Worm (Caenorhabditis elegans) whole organism, mixed stage, embryonic: ENCODE results near the gene R13H9.6.

Experiments
- bed-3 ChIP-seq: fragments of 200-800 bp; sonication (Bioruptor generic); optimal IDR thresholded peaks from 3 replicates; lab custom pipeline; 2018; ENCODE audit warnings: mild to moderate bottlenecking, missing genetic modification characterization, moderate library complexity, missing compliant biosample characterization
- ceh-39 ChIP-seq: fragments of 150-350 bp; optimal IDR thresholded peaks from 2 replicates; lab custom pipeline; 2014; ENCODE audit warnings: missing biosample characterization, missing genetic modification characterization
- ceh-43 ChIP-seq: fragments of 200-800 bp; sonication (Bioruptor generic); optimal IDR thresholded peaks from 2 replicates; lab custom pipeline; 2018; ENCODE audit warnings: mild to moderate bottlenecking, missing genetic modification characterization, moderate library complexity, missing compliant biosample characterization
- ceh-83 ChIP-seq: fragments of 200-800 bp; sonication (Bioruptor generic); optimal IDR thresholded peaks from 2 replicates; lab custom pipeline; 2018; ENCODE audit warnings: mild to moderate bottlenecking, missing genetic modification characterization, missing compliant biosample characterization
- ces-1 ChIP-seq: fragments of 150-350 bp; optimal IDR thresholded peaks from 2 replicates; lab custom pipeline; 2014; ENCODE audit warnings: missing biosample characterization, missing genetic modification reagents, missing genetic modification characterization
- cnd-1 ChIP-seq: fragments of 200-800 bp; sonication (Bioruptor generic); optimal IDR thresholded peaks from 2 replicates; lab custom pipeline; 2018; ENCODE audit warnings: mild to moderate bottlenecking, missing genetic modification characterization, missing compliant biosample characterization
- drap-1 ChIP-seq: fragments of 200-800 bp; sonication (Bioruptor generic); optimal IDR thresholded peaks from 3 replicates; lab custom pipeline; 2018; ENCODE audit warnings: mild to moderate bottlenecking, missing genetic modification characterization, missing compliant biosample characterization
- elt-1 ChIP-seq: sonication (generic microtip); optimal IDR thresholded peaks from 2 replicates; lab custom pipeline; 2017; ENCODE audit warnings: missing genetic modification characterization, mild to moderate bottlenecking, missing compliant biosample characterization, antibody characterized with exemption, moderate library complexity, borderline replicate concordance; ENCODE audit not compliant: insufficient read depth
- elt-3 ChIP-seq: fragments of 150-350 bp; optimal IDR thresholded peaks from 2 replicates; lab custom pipeline; 2014; ENCODE audit warnings: missing biosample characterization, missing genetic modification characterization
- flh-1 ChIP-seq: fragments of 200-800 bp; sonication (Bioruptor generic); optimal IDR thresholded peaks from 2 replicates; lab custom pipeline; 2018; ENCODE audit warnings: mild to moderate bottlenecking, missing genetic modification characterization, moderate library complexity, missing compliant biosample characterization
- hlh-1 ChIP-seq: fragments of 150-350 bp; optimal IDR thresholded peaks from 2 replicates; lab custom pipeline; 2014; ENCODE audit warnings: missing biosample characterization, missing genetic modification reagents, missing genetic modification characterization
- lin-13 ChIP-seq: fragments of 150-350 bp; optimal IDR thresholded peaks from 2 replicates; lab custom pipeline; 2014; ENCODE audit warnings: missing biosample characterization, missing genetic modification characterization
- lin-32 ChIP-seq: fragments of 200-800 bp; sonication (Bioruptor generic); optimal IDR thresholded peaks from 2 replicates; lab custom pipeline; 2018; ENCODE audit warnings: mild to moderate bottlenecking, missing genetic modification characterization, missing compliant biosample characterization
- mab-5 ChIP-seq: fragments of 150-350 bp; optimal IDR thresholded peaks from 2 replicates; lab custom pipeline; 2014; ENCODE audit warnings: missing biosample characterization, missing genetic modification characterization
- mep-1 ChIP-seq: fragments of 150-350 bp; optimal IDR thresholded peaks from 2 replicates; lab custom pipeline; 2017; ENCODE audit warnings: missing biosample characterization, missing genetic modification reagents, missing genetic modification characterization, inconsistent platforms
- mls-2 ChIP-seq: sonication (generic microtip); optimal IDR thresholded peaks from 2 replicates; lab custom pipeline; 2016; ENCODE audit warnings: mild to moderate bottlenecking, missing genetic modification characterization, moderate library complexity, missing compliant biosample characterization
- nhr-12 ChIP-seq: fragments of 150-350 bp; optimal IDR thresholded peaks from 2 replicates; lab custom pipeline; 2014; ENCODE audit warnings: missing biosample characterization, missing genetic modification characterization
- nhr-2 ChIP-seq: fragments of 150-350 bp; optimal IDR thresholded peaks from 2 replicates; lab custom pipeline; 2014; ENCODE audit warnings: missing biosample characterization, missing genetic modification characterization
- nhr-237 ChIP-seq: fragments of 150-350 bp; optimal IDR thresholded peaks from 2 replicates; lab custom pipeline; 2014; ENCODE audit warnings: missing biosample characterization, missing genetic modification characterization
- nhr-28 ChIP-seq: fragments of 150-350 bp; optimal IDR thresholded peaks from 2 replicates; lab custom pipeline; 2014; ENCODE audit warnings: missing biosample characterization, missing genetic modification characterization
- nhr-76 ChIP-seq: sonication (generic microtip); optimal IDR thresholded peaks from 2 replicates; lab custom pipeline; 2017; ENCODE audit warnings: missing biosample characterization, missing genetic modification characterization
- pha-4 ChIP-seq: fragments of 150-350 bp; optimal IDR thresholded peaks from 2 replicates; lab custom pipeline; 2018; ENCODE audit warnings: missing biosample characterization, missing genetic modification reagents, missing genetic modification characterization
- sem-2 ChIP-seq: fragments of 200-800 bp; sonication (Bioruptor generic); optimal IDR thresholded peaks from 2 replicates; lab custom pipeline; 2018; ENCODE audit warnings: mild to moderate bottlenecking, missing genetic modification characterization, missing compliant biosample characterization
- snpc-4 ChIP-seq: fragments of 150-350 bp; optimal IDR thresholded peaks from 2 replicates; lab custom pipeline; 2014; ENCODE audit warnings: missing biosample characterization, missing genetic modification characterization
- sptf-1 ChIP-seq: sonication (generic microtip); optimal IDR thresholded peaks from 2 replicates; lab custom pipeline; 2017; ENCODE audit warnings: mild to moderate bottlenecking, missing genetic modification characterization, moderate library complexity, missing compliant biosample characterization
- unc-120 ChIP-seq: sonication (generic microtip); optimal IDR thresholded peaks from 2 replicates; lab custom pipeline; 2017; ENCODE audit warnings: missing genetic modification characterization, missing compliant biosample characterization; ENCODE audit not compliant: poor library complexity, severe bottlenecking
- unc-39 ChIP-seq: fragments of 150-350 bp; optimal IDR thresholded peaks from 2 replicates; lab custom pipeline; 2014; ENCODE audit warnings: missing biosample characterization, missing genetic modification characterization
- unc-62 ChIP-seq: fragments of 150-350 bp; optimal IDR thresholded peaks from 2 replicates; lab custom pipeline; 2014; ENCODE audit warnings: missing biosample characterization, missing genetic modification reagents, missing genetic modification characterization
- zip-8 ChIP-seq: fragments of 150-350 bp; optimal IDR thresholded peaks from 2 replicates; lab custom pipeline; 2014; ENCODE audit warnings: missing biosample characterization, missing genetic modification characterization
- ztf-11 ChIP-seq: fragments of 150-350 bp; optimal IDR thresholded peaks from 2 replicates; lab custom pipeline; 2014; ENCODE audit warnings: missing biosample characterization, missing genetic modification characterization

R13H9.6 gene

DNA sequence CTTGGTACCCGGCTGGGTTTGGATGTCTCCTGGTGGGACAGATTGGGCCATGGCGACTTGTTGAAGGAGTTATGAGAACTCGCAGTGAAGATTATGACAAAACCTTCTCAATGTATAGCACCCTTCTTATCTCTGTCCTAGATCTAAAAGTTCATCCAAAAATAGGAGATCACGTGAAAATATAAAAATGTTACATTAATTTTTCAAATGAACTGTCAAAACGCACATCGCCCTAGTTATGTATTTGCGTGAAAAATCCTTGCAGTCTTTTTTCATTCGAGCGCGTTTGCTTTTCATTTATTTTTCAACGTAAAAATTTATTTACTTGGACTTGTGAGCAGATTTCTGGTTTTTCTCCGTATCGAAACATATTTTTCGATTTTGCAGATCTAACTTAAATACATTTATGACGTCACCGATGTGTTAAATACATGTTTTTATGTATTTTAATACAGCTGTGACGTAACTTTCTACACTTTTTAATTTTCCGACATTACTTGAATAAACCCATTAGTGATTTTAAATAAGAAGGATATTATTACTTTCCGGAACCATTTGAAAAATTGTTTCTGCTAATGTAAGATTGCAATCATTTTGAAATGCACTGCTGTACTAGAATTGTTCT, 12.4 kb downstream of the R13H9.6 start, which contains the start of gene msp-55:
TSS of gene msp-55 (minus strand) at position 51 of the 625 bp plus-strand sequence.
- TF ChIP-seq zip-8 (peak; percentile 97), ceh-83 (GFP tag; lab: Kevin White, UChicago) (no peak)
- TF ChIP-seq, all 35 proteins: peak for 1

DNA sequence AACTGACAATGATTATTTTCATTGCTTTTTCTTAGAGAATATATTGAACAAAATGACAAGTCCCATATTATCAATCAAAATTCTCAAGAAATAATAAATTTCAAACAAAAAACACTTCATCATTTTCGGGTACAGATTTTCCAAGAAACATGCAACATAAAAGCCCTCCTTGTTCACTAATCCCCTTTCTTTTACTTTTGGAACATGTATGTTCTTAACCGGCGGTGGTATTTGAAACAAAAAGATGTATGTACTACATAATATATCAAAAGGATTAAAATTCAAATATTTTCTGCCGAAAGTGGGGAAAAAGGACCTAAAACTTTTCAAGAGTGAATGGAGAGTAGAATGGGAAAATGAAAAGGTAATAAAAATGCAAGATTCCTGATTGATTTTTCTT, 14.1 kb downstream of the R13H9.6 start:
- TF ChIP-seq mls-2 (tag; lab: Kevin White, UChicago) (no peak), unc-62 (GFP tag; lab: Kevin White, UChicago) (no peak), mab-5 (no peak), flh-1 (GFP tag; lab: Kevin White, UChicago) (no peak)

DNA sequence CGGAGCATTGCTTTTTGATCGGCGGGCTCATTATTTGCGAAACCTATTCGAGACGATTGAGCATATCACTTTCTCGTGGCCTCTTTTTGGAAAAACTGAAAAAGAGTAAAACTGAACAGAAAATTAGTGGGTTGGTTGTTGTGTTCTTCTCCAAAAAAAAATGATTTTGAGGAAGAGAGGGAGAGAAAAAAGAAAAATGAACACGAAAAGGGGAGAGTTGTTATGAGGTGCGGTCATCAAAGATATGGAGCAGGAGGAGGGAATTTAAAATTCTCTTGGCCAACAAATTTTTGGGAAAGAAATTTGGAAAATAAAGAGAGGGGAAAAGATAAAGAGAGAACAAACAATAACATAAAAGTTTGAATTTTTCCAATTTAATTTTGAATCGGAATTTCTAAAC, 23.1 kb downstream of the R13H9.6 start, which contains the start of gene hot-9:
TSS of gene hot-9 (minus strand) at position 101 of the 400 bp plus-strand sequence.
- TF ChIP-seq unc-39 (tag; lab: Kevin White, UChicago) (no peak), drap-1 (GFP tag; lab: Kevin White, UChicago) (no peak), sem-2 (no peak), lin-13 (no peak), flh-1 (GFP tag; lab: Kevin White, UChicago) (no peak), zip-8 (no peak), hlh-1 (tag; lab: Kevin White, UChicago) (no peak), ceh-83 (GFP tag; lab: Kevin White, UChicago) (no peak), mls-2 (tag; lab: Kevin White, UChicago) (no peak), elt-1 (tag; lab: Kevin White, UChicago) (no peak), ztf-11 (tag; lab: Kevin White, UChicago) (no peak), nhr-2 (no peak), pha-4 (tag; lab: Kevin White, UChicago) (no peak), ceh-43 (GFP tag; lab: Kevin White, UChicago) (no peak), ces-1 (GFP tag; lab: Kevin White, UChicago) (no peak), snpc-4 (tag; lab: Kevin White, UChicago) (no peak), mab-5 (no peak), cnd-1 (tag; lab: Kevin White, UChicago) (no peak)
- TF ChIP-seq, all 35 proteins: peak for 0

DNA sequence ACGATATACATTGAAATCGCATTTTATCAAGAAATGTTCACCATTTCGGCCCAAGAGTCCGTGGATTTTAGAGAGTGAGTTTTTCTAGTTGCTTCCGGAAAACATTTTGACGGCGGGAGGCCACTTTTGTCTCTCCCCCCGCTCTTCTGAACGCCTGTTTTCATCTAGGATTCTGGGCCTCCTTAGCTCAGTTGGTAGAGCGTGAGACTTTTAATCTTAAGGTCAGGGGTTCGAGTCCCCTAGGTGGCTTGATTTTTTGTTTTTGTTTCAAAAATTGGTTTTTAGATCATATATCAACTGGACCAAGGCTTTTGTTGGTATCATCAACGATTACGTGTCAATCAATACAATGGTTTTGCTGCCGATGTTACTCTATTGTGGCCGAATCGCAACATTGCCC, 29.7 kb downstream of the R13H9.6 start:
- TF ChIP-seq bed-3 (GFP tag; lab: Kevin White, UChicago) = no peak
- TF ChIP-seq ceh-83 (GFP tag; lab: Kevin White, UChicago) = peak; percentile 79

DNA sequence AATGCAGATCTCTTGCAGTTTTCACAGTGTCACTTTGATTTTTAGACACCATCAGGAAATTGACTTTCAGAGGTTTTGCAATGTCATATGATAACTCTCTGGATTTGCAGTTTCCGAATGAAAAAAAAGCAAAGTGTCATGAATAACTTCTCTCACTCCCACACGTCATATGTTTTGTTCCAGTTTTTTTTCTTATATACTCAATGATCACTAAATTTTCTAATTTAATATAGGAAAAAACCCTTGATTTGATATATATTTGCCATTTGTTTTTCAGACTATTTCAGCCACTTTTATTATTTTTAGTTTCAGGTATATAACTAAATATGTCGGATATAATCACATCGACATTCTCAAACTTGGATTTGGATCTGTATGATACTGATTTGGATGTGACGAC, 31.0 kb downstream of the R13H9.6 start, which contains the start of gene C09B9.1:
TSS of gene C09B9.1 (plus strand) at position 301 of the 400 bp plus-strand sequence.
- no peak for TF ChIP-seq nhr-2
- no peak for TF ChIP-seq nhr-76 (tag; lab: Kevin White, UChicago)
- no peak for TF ChIP-seq nhr-237 (tag; lab: Kevin White, UChicago)
- no peak for TF ChIP-seq lin-13
- no peak for TF ChIP-seq ces-1 (GFP tag; lab: Kevin White, UChicago)
- TF ChIP-seq hlh-1 (tag; lab: Kevin White, UChicago) = no peak
- TF ChIP-seq lin-32 (GFP tag; lab: Kevin White, UChicago) = no peak
- no peak for TF ChIP-seq zip-8
- TF ChIP-seq sptf-1 (tag; lab: Kevin White, UChicago) = no peak
- no peak for TF ChIP-seq elt-1 (tag; lab: Kevin White, UChicago)
- TF ChIP-seq unc-39 (tag; lab: Kevin White, UChicago) = no peak

DNA sequence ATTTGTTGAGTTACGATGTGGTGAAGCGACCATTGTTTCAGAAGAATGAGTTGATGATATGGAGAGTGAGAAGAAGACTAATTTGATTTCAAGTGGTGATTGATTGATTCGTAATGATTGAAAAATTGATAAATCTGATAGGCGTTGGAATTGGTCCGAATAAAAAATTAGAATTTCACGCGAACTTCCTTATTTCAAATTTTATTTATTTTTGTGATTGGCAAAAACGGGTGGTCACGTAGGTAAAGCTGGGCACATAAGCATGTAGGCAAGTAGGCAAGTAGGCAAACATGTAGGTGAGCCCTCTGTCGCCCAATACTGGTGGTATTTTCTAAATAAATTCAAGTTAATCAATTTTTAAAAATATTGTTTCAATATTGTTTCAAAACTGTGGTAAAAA, 35.2 kb downstream of the R13H9.6 start, which contains the start of gene C09B9.4:
TSS of gene C09B9.4 (minus strand) at position 101 of the 400 bp plus-strand sequence.
- TF ChIP-seq unc-120 (tag; lab: Kevin White, UChicago) (no peak), unc-62 (GFP tag; lab: Kevin White, UChicago) (no peak), mep-1 (no peak), elt-1 (tag; lab: Kevin White, UChicago) (no peak), nhr-28 (tag; lab: Kevin White, UChicago) (no peak), ztf-11 (tag; lab: Kevin White, UChicago) (no peak), ceh-43 (GFP tag; lab: Kevin White, UChicago) (no peak), ceh-39 (tag; lab: Kevin White, UChicago) (no peak), hlh-1 (tag; lab: Kevin White, UChicago) (no peak), mls-2 (tag; lab: Kevin White, UChicago) (no peak), elt-3 (tag; lab: Kevin White, UChicago) (no peak), nhr-12 (tag; lab: Kevin White, UChicago) (no peak)
